Worm (Caenorhabditis elegans): ENCODE data around the gene exp-2.
A peak's percentile ranks its signal among the peaks of the same experiment; 100 is the strongest.

exp-2 gene

DNA sequence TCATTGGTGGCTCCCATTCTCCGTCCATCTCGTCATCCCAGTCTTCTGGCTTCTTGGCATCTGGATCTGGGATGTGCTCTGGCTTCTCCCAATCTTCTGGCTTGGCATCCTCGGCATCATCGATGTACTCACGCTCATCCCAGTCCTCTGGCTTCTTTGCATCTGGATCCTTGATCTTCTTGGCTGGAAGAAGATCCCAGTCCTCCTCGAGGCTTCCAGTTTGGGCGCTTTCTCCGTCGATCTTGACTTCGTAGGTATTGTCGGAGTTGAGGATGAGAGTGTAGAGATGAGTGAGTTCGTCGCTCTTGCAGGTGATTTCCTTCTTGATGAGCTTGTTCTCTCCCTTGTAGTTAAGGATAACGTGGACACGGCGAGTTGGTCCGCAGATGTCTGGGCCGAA lies 31.6 kb upstream of the exp-2 start:
- TF ChIP-seq zip-5 (tag; optimal IDR thresholded peaks at IDR 0.05): no peak
- TF ChIP-seq rnt-1 (tag; optimal IDR thresholded peaks at IDR 0.05): no peak
- no peak for TF ChIP-seq sdc-2 (tag; optimal IDR thresholded peaks at IDR 0.05)
- no peak for TF ChIP-seq ceh-22 (tag; optimal IDR thresholded peaks at IDR 0.05)
- no peak for TF ChIP-seq ztf-16 (tag; optimal IDR thresholded peaks at IDR 0.05)
- no peak for TF ChIP-seq tbx-2 (tag; optimal IDR thresholded peaks at IDR 0.05)
- no peak for TF ChIP-seq pat-9 (tag; optimal IDR thresholded peaks at IDR 0.05)
- no peak for TF ChIP-seq hlh-30 (tag; optimal IDR thresholded peaks at IDR 0.05; ENCODE audit: insufficient read depth)
- no peak for TF ChIP-seq elt-4 (tag; optimal IDR thresholded peaks at IDR 0.05)

DNA sequence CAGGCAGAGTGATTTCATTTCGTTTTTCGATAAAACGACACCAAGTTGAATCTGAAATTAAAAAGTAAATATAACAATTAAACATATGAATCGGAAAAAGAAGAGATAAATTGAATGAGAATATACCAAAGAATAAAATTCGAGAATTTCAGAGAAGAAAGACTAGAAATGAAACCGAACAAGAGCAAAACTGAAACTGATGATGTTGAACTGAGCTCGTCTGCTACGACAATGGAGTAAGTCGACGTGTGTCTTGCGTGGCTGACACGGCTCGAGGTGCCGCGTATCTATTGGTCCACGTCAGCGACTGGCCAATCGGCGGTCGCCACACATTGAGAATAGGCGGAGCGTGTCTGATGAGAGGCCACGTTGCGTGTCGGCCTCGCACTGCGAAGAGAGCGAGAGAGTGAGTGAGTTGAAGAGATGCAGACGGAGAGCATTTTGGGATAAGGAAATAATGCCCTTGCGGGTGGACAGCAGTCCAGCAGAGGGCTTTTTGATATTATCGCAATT lies 30.7 kb upstream of the exp-2 start, which contains the start of gene crt-1:
TSS of gene crt-1 (minus strand) at position 51 of the 513 bp plus-strand sequence.
- no peak for TF ChIP-seq ceh-24 (tag; optimal IDR thresholded peaks at IDR 0.05)
- TF ChIP-seq K02D7.2 (tag; optimal IDR thresholded peaks at IDR 0.05): no peak
- TF ChIP-seq ceh-14 (tag; optimal IDR thresholded peaks at IDR 0.05): peak; percentile 55
- peak; percentile 83 for TF ChIP-seq unc-55 (GFP tag; optimal IDR thresholded peaks at IDR 0.05)
- no peak for TF ChIP-seq unc-3 (GFP tag; conservative IDR thresholded peaks at IDR 0.05)
- TF ChIP-seq unc-3 (tag; optimal IDR thresholded peaks at IDR 0.05): no peak
- peak; percentile 48 for TF ChIP-seq ceh-18 (tag; optimal IDR thresholded peaks at IDR 0.05)
- no peak for TF ChIP-seq unc-86 (tag; optimal IDR thresholded peaks at IDR 0.05)
- no peak for TF ChIP-seq ceh-22 (tag; optimal IDR thresholded peaks at IDR 0.05)
- peak; percentile 75 for TF ChIP-seq hlh-30 (tag; optimal IDR thresholded peaks at IDR 0.05; ENCODE audit: insufficient read depth)
- TF ChIP-seq ceh-9 (tag; optimal IDR thresholded peaks at IDR 0.05): no peak
- TF ChIP-seq pax-1 (tag; optimal IDR thresholded peaks at IDR 0.05): peak; percentile 92
- TF ChIP-seq sdc-2 (tag; optimal IDR thresholded peaks at IDR 0.05): peak; percentile 15
- peak; percentile 51 for TF ChIP-seq ceh-2 (tag; optimal IDR thresholded peaks at IDR 0.05)
- TF ChIP-seq C38D4.7 (GFP tag; optimal IDR thresholded peaks at IDR 0.05): no peak
- no peak for TF ChIP-seq ttx-3 (tag; optimal IDR thresholded peaks at IDR 0.05)
- peak; percentile 39; the same call in 1 of the 2 replicates for TF ChIP-seq sox-2 (GFP tag; IDR thresholded peaks at IDR 0.05)
- peak; percentile 22 for TF ChIP-seq unc-42 (tag; optimal IDR thresholded peaks at IDR 0.05)
- no peak for TF ChIP-seq syd-9 (tag; optimal IDR thresholded peaks at IDR 0.05)
- TF ChIP-seq zip-5 (tag; optimal IDR thresholded peaks at IDR 0.05): no peak
- peak; percentile 16 for TF ChIP-seq ama-1 (optimal IDR thresholded peaks at IDR 0.05)
- TF ChIP-seq lim-6 (tag; optimal IDR thresholded peaks at IDR 0.05): no peak
- TF ChIP-seq rnt-1 (tag; optimal IDR thresholded peaks at IDR 0.05): peak; percentile 62
- no peak for TF ChIP-seq Y22D7AL.16 (tag; optimal IDR thresholded peaks at IDR 0.05)
- no peak for TF ChIP-seq fkh-6 (tag; optimal IDR thresholded peaks at IDR 0.05)
- peak; percentile 3 for TF ChIP-seq ets-4 (tag; optimal IDR thresholded peaks at IDR 0.05)
- TF ChIP-seq hlh-13 (GFP tag; optimal IDR thresholded peaks at IDR 0.05): no peak
- TF ChIP-seq ref-2 (tag; optimal IDR thresholded peaks at IDR 0.05): peak; percentile 84
- TF ChIP-seq tbx-7 (tag; optimal IDR thresholded peaks at IDR 0.05): peak; percentile 16
- no peak for TF ChIP-seq sox-4 (tag; optimal IDR thresholded peaks at IDR 0.05)
- TF ChIP-seq nfya-1 (tag; optimal IDR thresholded peaks at IDR 0.05): peak; percentile 100
- TF ChIP-seq pros-1 (tag; optimal IDR thresholded peaks at IDR 0.05): peak; percentile 52
- peak; percentile 65 for TF ChIP-seq tbx-2 (tag; optimal IDR thresholded peaks at IDR 0.05)
- TF ChIP-seq dve-1 (tag; optimal IDR thresholded peaks at IDR 0.05): peak; percentile 71
- TF ChIP-seq madf-2 (tag; optimal IDR thresholded peaks at IDR 0.05): peak; percentile 12
- TF ChIP-seq fkh-10 (GFP tag; optimal IDR thresholded peaks at IDR 0.05): no peak
- peak; percentile 81 for TF ChIP-seq ceh-31 (tag; optimal IDR thresholded peaks at IDR 0.05)
- peak; percentile 79 for TF ChIP-seq elt-2 (tag; optimal IDR thresholded peaks at IDR 0.05)
- TF ChIP-seq pqm-1 (tag; optimal IDR thresholded peaks at IDR 0.05): peak; percentile 1
- TF ChIP-seq eyg-1 (tag; optimal IDR thresholded peaks at IDR 0.05): no peak
- TF ChIP-seq mec-3 (tag; optimal IDR thresholded peaks at IDR 0.05; ENCODE audit: borderline replicate concordance): no peak
- no peak for TF ChIP-seq pat-9 (tag; optimal IDR thresholded peaks at IDR 0.05)
- TF ChIP-seq ceh-45 (GFP tag; IDR thresholded peaks at IDR 0.05): no peak
- TF ChIP-seq hlh-6 (tag; optimal IDR thresholded peaks at IDR 0.05): no peak
- TF ChIP-seq nhr-232 (tag; optimal IDR thresholded peaks at IDR 0.05): no peak
- peak; percentile 56 for TF ChIP-seq ceh-34 (tag; optimal IDR thresholded peaks at IDR 0.05)
- no peak for TF ChIP-seq ceh-19 (GFP tag; optimal IDR thresholded peaks at IDR 0.05)

All from whole organism, late embryonic.